Fruit fly (Drosophila melanogaster): ENCODE measurements around the gene CG14323.

- TF ChIP-seq Smox (GFP tag; optimal IDR thresholded peaks at IDR 0.05), result no peak
- no peak for TF ChIP-seq Hr38 (GFP tag; optimal IDR thresholded peaks at IDR 0.05)
- no peak for TF ChIP-seq CG10669 (GFP tag; optimal IDR thresholded peaks at IDR 0.05)
- TF ChIP-seq CG7368 (GFP tag; optimal IDR thresholded peaks at IDR 0.05), result no peak
- TF ChIP-seq acj6 (GFP tag; optimal IDR thresholded peaks at IDR 0.05), result no peak
- TF ChIP-seq Hr39 (GFP tag; optimal IDR thresholded peaks at IDR 0.05), result no peak
- TF ChIP-seq CG1621 (tag; optimal IDR thresholded peaks at IDR 0.05), result no peak
- no peak for TF ChIP-seq Gug (GFP tag; IDR thresholded peaks at IDR 0.05)
These were observed 26.8 kb downstream of the CG14323 start, which contains the start of gene Sgs5 for dm6 chr3R:17595084-17595483.

Data from whole organism, prepupa.